Worm (Caenorhabditis elegans): Measurements from ENCODE around the gene ify-1.

The ify-1 gene

ce11 chrII:5004781-5005180, 50.2 kb downstream of the ify-1 start, which contains the start of gene F59A6.4:
Gene F59A6.4, plus strand, starts transcription at chrII:5005081.
- TF ChIP-seq unc-3 (GFP tag; conservative IDR thresholded peaks at IDR 0.05): no peak
- TF ChIP-seq unc-3 (tag; optimal IDR thresholded peaks at IDR 0.05): no peak
- no peak for TF ChIP-seq gmeb-2 (tag; optimal IDR thresholded peaks at IDR 0.05)
